Fruit fly (Drosophila melanogaster) whole organism, prepupa: ENCODE data around the gene Hira.

Source experiments
- CG10669 ChIP-seq: fragments of 200-800 bp; sonication (Bioruptor generic); optimal IDR thresholded peaks from 3 replicates; lab custom pipeline; 2018; ENCODE audit warnings: missing biosample characterization, mild to moderate bottlenecking, missing genetic modification characterization, moderate library complexity
- CG11294 ChIP-seq: fragments of 200-800 bp; sonication (Bioruptor generic); IDR thresholded peaks from 2 replicates; pipeline ENCODE4 v1.3.6; 2022; ENCODE audit warnings: missing biosample characterization, missing genetic modification characterization
- CG16779 ChIP-seq: fragments of 200-800 bp; sonication (Bioruptor generic); optimal IDR thresholded peaks from 3 replicates; lab custom pipeline; 2017; ENCODE audit warnings: missing biosample characterization, mild to moderate bottlenecking, missing genetic modification characterization
- CG31627 ChIP-seq: fragments of 200-800 bp; sonication (Bioruptor generic); optimal IDR thresholded peaks from 3 replicates; lab custom pipeline; 2016; ENCODE audit warnings: missing biosample characterization, missing genetic modification characterization
- CG32006 ChIP-seq: fragments of 200-800 bp; sonication (Bioruptor generic); optimal IDR thresholded peaks from 3 replicates; lab custom pipeline; 2017; ENCODE audit warnings: missing biosample characterization, mild to moderate bottlenecking, missing genetic modification characterization
- CG4318 ChIP-seq: fragments of 200-800 bp; sonication (Bioruptor generic); optimal IDR thresholded peaks from 3 replicates; lab custom pipeline; 2017; ENCODE audit warnings: missing biosample characterization, mild to moderate bottlenecking, missing genetic modification characterization
- CG6163 ChIP-seq: fragments of 200-800 bp; sonication (Bioruptor generic); IDR thresholded peaks from 3 replicates; pipeline ENCODE4 v1.3.6; 2022; ENCODE audit warnings: missing biosample characterization, missing genetic modification characterization
- CG6276 ChIP-seq: fragments of 200-800 bp; sonication (Bioruptor generic); optimal IDR thresholded peaks from 2 replicates; lab custom pipeline; 2017; ENCODE audit warnings: missing biosample characterization, mild to moderate bottlenecking, missing genetic modification characterization
- CG6808 ChIP-seq: fragments of 200-800 bp; sonication (Bioruptor generic); optimal IDR thresholded peaks from 3 replicates; lab custom pipeline; 2017; ENCODE audit warnings: missing biosample characterization, missing genetic modification characterization, mild to moderate bottlenecking, moderate library complexity, missing genetic modification reagents
- CG6854 ChIP-seq: fragments of 200-800 bp; sonication (Bioruptor generic); optimal IDR thresholded peaks from 2 replicates; lab custom pipeline; 2017; ENCODE audit warnings: missing biosample characterization, mild to moderate bottlenecking, missing genetic modification characterization
- CG8119 ChIP-seq: fragments of 200-800 bp; sonication (Bioruptor generic); IDR thresholded peaks from 3 replicates; pipeline ENCODE4 v1.3.6; 2022; ENCODE audit warnings: missing biosample characterization, missing genetic modification characterization
- CG8319 ChIP-seq: fragments of 200-800 bp; sonication (Bioruptor generic); optimal IDR thresholded peaks from 3 replicates; lab custom pipeline; 2016; ENCODE audit warnings: missing biosample characterization, missing genetic modification characterization
- CG8632 ChIP-seq: fragments of 200-800 bp; sonication (Bioruptor generic); optimal IDR thresholded peaks from 3 replicates; lab custom pipeline; 2016; ENCODE audit warnings: missing biosample characterization, missing genetic modification characterization
- CG9139 ChIP-seq: fragments of 200-800 bp; sonication (Bioruptor generic); optimal IDR thresholded peaks from 3 replicates; lab custom pipeline; 2017; ENCODE audit warnings: missing biosample characterization, mild to moderate bottlenecking, missing genetic modification characterization
- Eip78C ChIP-seq: fragments of 200-800 bp; sonication (Bioruptor generic); peaks from one replicate; lab custom pipeline; 2016; ENCODE audit warnings: missing biosample characterization, missing genetic modification characterization
- Hr39 ChIP-seq: fragments of 200-800 bp; sonication (Bioruptor generic); optimal IDR thresholded peaks from 2 replicates; lab custom pipeline; 2016; ENCODE audit warnings: missing biosample characterization, missing genetic modification characterization
- Lpt ChIP-seq: fragments of 200-800 bp; sonication (Bioruptor generic); optimal IDR thresholded peaks from 3 replicates; lab custom pipeline; 2016; ENCODE audit warnings: missing biosample characterization, missing genetic modification characterization
- Smox ChIP-seq: fragments of 200-800 bp; sonication (Bioruptor generic); optimal IDR thresholded peaks from 3 replicates; lab custom pipeline; 2016; ENCODE audit warnings: missing biosample characterization, missing genetic modification characterization
- Sox102F ChIP-seq: fragments of 200-800 bp; sonication (Bioruptor generic); optimal IDR thresholded peaks from 2 replicates; lab custom pipeline; 2016; ENCODE audit warnings: missing biosample characterization, mild to moderate bottlenecking, missing genetic modification characterization
- Sox14 ChIP-seq: fragments of 200-800 bp; sonication (Bioruptor generic); optimal IDR thresholded peaks from 3 replicates; lab custom pipeline; 2016; ENCODE audit warnings: missing biosample characterization, missing genetic modification characterization
- Sox15 ChIP-seq: fragments of 200-800 bp; sonication (Bioruptor generic); optimal IDR thresholded peaks from 3 replicates; lab custom pipeline; 2016; ENCODE audit warnings: missing biosample characterization, missing genetic modification characterization
- achi ChIP-seq: fragments of 200-800 bp; sonication (Bioruptor generic); optimal IDR thresholded peaks from 3 replicates; lab custom pipeline; 2016; ENCODE audit warnings: missing biosample characterization, missing genetic modification characterization
- cyc ChIP-seq: fragments of 200-800 bp; sonication (Bioruptor generic); optimal IDR thresholded peaks from 3 replicates; lab custom pipeline; 2016; ENCODE audit warnings: missing biosample characterization, missing genetic modification characterization
- dac ChIP-seq: fragments of 200-800 bp; sonication (Bioruptor generic); optimal IDR thresholded peaks from 2 replicates; lab custom pipeline; 2017; ENCODE audit warnings: missing biosample characterization, mild to moderate bottlenecking, missing genetic modification characterization
- eg ChIP-seq: fragments of 200-800 bp; sonication (Bioruptor generic); IDR thresholded peaks from 3 replicates; pipeline ENCODE4 v1.3.6; 2022; ENCODE audit warnings: missing biosample characterization, missing genetic modification characterization
- esn ChIP-seq: fragments of 200-800 bp; sonication (Bioruptor generic); optimal IDR thresholded peaks from 2 replicates; lab custom pipeline; 2016; ENCODE audit warnings: missing biosample characterization, mild to moderate bottlenecking, missing genetic modification characterization, moderate library complexity
- fd59A ChIP-seq: fragments of 200-800 bp; sonication (Bioruptor generic); optimal IDR thresholded peaks from 2 replicates; lab custom pipeline; 2017; ENCODE audit warnings: missing biosample characterization, mild to moderate bottlenecking, missing genetic modification characterization, missing genetic modification reagents
- fd85E ChIP-seq: fragments of 200-800 bp; sonication (Bioruptor generic); optimal IDR thresholded peaks from 3 replicates; lab custom pipeline; 2016; ENCODE audit warnings: missing biosample characterization, missing genetic modification characterization
- fkh ChIP-seq: fragments of 200-800 bp; sonication (Bioruptor generic); optimal IDR thresholded peaks from 3 replicates; lab custom pipeline; 2017; ENCODE audit warnings: missing biosample characterization, mild to moderate bottlenecking, missing genetic modification characterization, moderate library complexity
- lz ChIP-seq: fragments of 200-800 bp; sonication (Bioruptor generic); optimal IDR thresholded peaks from 3 replicates; lab custom pipeline; 2016; ENCODE audit warnings: missing biosample characterization, missing genetic modification characterization
- net ChIP-seq: fragments of 200-800 bp; sonication (Bioruptor generic); optimal IDR thresholded peaks from 3 replicates; lab custom pipeline; 2016; ENCODE audit warnings: missing biosample characterization, missing genetic modification characterization
- spab ChIP-seq: fragments of 200-800 bp; sonication (Bioruptor generic); optimal IDR thresholded peaks from 2 replicates; lab custom pipeline; 2017; ENCODE audit warnings: missing biosample characterization, mild to moderate bottlenecking, missing genetic modification characterization, missing genetic modification reagents
- svp ChIP-seq: fragments of 200-800 bp; sonication (Bioruptor generic); peaks from one replicate; lab custom pipeline; 2016; ENCODE audit warnings: missing biosample characterization, missing genetic modification characterization
- topi ChIP-seq: fragments of 200-800 bp; sonication (Bioruptor generic); optimal IDR thresholded peaks from 3 replicates; lab custom pipeline; 2016; ENCODE audit warnings: missing biosample characterization, missing genetic modification characterization
- vri ChIP-seq: fragments of 200-800 bp; sonication (Bioruptor generic); optimal IDR thresholded peaks from 3 replicates; lab custom pipeline; 2016; ENCODE audit warnings: missing biosample characterization, mild to moderate bottlenecking, missing genetic modification characterization

Hira gene

dm6 chrX:7710439-7711154, 11.3 kb upstream of the Hira start:
- TF ChIP-seq spab (GFP tag; lab: Kevin White, UChicago) (no peak), CG6276 (GFP tag; lab: Kevin White, UChicago) (peak; percentile 23), Sox102F (GFP tag; lab: Kevin White, UChicago) (peak; percentile 15), CG8119 (GFP tag; lab: Robert Waterston, UW) (peak; percentile 36; the same call in 2 of the 3 replicates), CG8319 (no peak), CG31627 (peak; percentile 45), fd59A (no peak), Eip78C (GFP tag; lab: Kevin White, UChicago) (peak; percentile 51), cyc (GFP tag; lab: Kevin White, UChicago) (peak; percentile 44), achi (no peak), dac (GFP tag; lab: Kevin White, UChicago) (peak; percentile 10), CG6808 (GFP tag; lab: Kevin White, UChicago) (peak; percentile 100), topi (GFP tag; lab: Kevin White, UChicago) (no peak), Sox14 (GFP tag; lab: Kevin White, UChicago) (no peak), vri (no peak), CG6854 (GFP tag; lab: Kevin White, UChicago) (no peak), CG4318 (GFP tag; lab: Kevin White, UChicago) (no peak), CG16779 (tag; lab: Kevin White, UChicago) (peak; percentile 8), CG6163 (0 out of 3 replicates have a peak, but pooled peaks have one; percentile 39), lz (GFP tag; lab: Kevin White, UChicago) (peak; percentile 51), eg (GFP tag; lab: Robert Waterston, UW) (peak; percentile 63; the same call in 2 of the 3 replicates), svp (peak; percentile 66), fkh (peak; percentile 50), esn (GFP tag; lab: Kevin White, UChicago) (peak; percentile 20), Hr39 (GFP tag; lab: Kevin White, UChicago) (peak; percentile 32)

dm6 chrX:7715433-7715832, 6.5 kb upstream of the Hira start:
- TF ChIP-seq Hr39 (GFP tag; lab: Kevin White, UChicago) (peak; percentile 7), svp (no peak), esn (GFP tag; lab: Kevin White, UChicago) (peak; percentile 25), lz (GFP tag; lab: Kevin White, UChicago) (peak; percentile 8), Eip78C (GFP tag; lab: Kevin White, UChicago) (peak; percentile 57)

- TF ChIP-seq net (GFP tag; lab: Kevin White, UChicago) (no peak), CG6276 (GFP tag; lab: Kevin White, UChicago) (no peak), vri (no peak), CG4318 (GFP tag; lab: Kevin White, UChicago) (no peak), CG9139 (GFP tag; lab: Kevin White, UChicago) (no peak), Lpt (GFP tag; lab: Kevin White, UChicago) (no peak), CG11294 (GFP tag; lab: Robert Waterston, UW) (no peak), CG32006 (GFP tag; lab: Kevin White, UChicago) (no peak), Eip78C (GFP tag; lab: Kevin White, UChicago) (no peak), Smox (no peak), Sox15 (GFP tag; lab: Kevin White, UChicago) (no peak), fd85E (GFP tag; lab: Kevin White, UChicago) (no peak), CG10669 (GFP tag; lab: Kevin White, UChicago) (no peak), CG8632 (GFP tag; lab: Kevin White, UChicago) (no peak)
Observed at dm6 chrX:7717832-7718231, 4.1 kb upstream of the Hira start, which contains the start of gene CG15478. Gene CG15478 (minus strand): TSS chrX:7717932.
